Worm (Caenorhabditis elegans) whole organism, early embryonic: ENCODE results near the gene F13A7.11.

Experiments used
- B0310.2 ChIP-seq: sonication (generic microtip); optimal IDR thresholded peaks from 2 replicates; lab custom pipeline; 2016; ENCODE audit warnings: mild to moderate bottlenecking, missing genetic modification characterization, missing compliant biosample characterization
- F13C5.2 ChIP-seq: sonication (generic microtip); optimal IDR thresholded peaks from 2 replicates; lab custom pipeline; 2017; ENCODE audit warnings: mild to moderate bottlenecking, missing genetic modification characterization, inconsistent platforms, missing compliant biosample characterization
- aly-1 ChIP-seq: sonication (generic microtip); optimal IDR thresholded peaks from 2 replicates; lab custom pipeline; 2016; ENCODE audit warnings: missing genetic modification characterization, missing compliant biosample characterization
- ama-1 ChIP-seq: fragments of 150-350 bp; optimal IDR thresholded peaks from 2 replicates; lab custom pipeline; 2014
- ceh-36 ChIP-seq: sonication (generic microtip); optimal IDR thresholded peaks from 2 replicates; lab custom pipeline; 2016; ENCODE audit warnings: missing genetic modification characterization, inconsistent platforms, missing compliant biosample characterization
- ets-7 ChIP-seq: sonication (generic microtip); optimal IDR thresholded peaks from 2 replicates; lab custom pipeline; 2016; ENCODE audit warnings: missing genotype, missing genetic modification characterization, missing compliant biosample characterization
- flt-1 ChIP-seq: fragments of 200-800 bp; sonication (Bioruptor generic); IDR thresholded peaks from 2 replicates; pipeline ENCODE4 v1.3.6; 2022; ENCODE audit warnings: missing genetic modification characterization, missing compliant biosample characterization
- hmg-4 ChIP-seq: fragments of 200-800 bp; sonication (Bioruptor generic); optimal IDR thresholded peaks from 2 replicates; lab custom pipeline; 2018; ENCODE audit warnings: mild to moderate bottlenecking, missing genetic modification characterization, missing compliant biosample characterization
- hnd-1 ChIP-seq: sonication (generic microtip); optimal IDR thresholded peaks from 2 replicates; lab custom pipeline; 2016; ENCODE audit warnings: missing genetic modification characterization, missing compliant biosample characterization
- pes-1 ChIP-seq: fragments of 200-800 bp; sonication (Bioruptor generic); IDR thresholded peaks from 2 replicates; pipeline ENCODE4 v1.3.6; 2022; ENCODE audit warnings: missing genetic modification reagents, missing genetic modification characterization, missing compliant biosample characterization
- sea-1 ChIP-seq: fragments of 200-800 bp; sonication (Bioruptor generic); conservative IDR thresholded peaks from 2 replicates; pipeline ENCODE4 v1.3.6; 2022; ENCODE audit warnings: missing genetic modification characterization, missing compliant biosample characterization
- tbx-11 ChIP-seq: fragments of 200-800 bp; sonication (Bioruptor generic); IDR thresholded peaks from 2 replicates; pipeline ENCODE4 v1.3.6; 2022; ENCODE audit warnings: missing genetic modification characterization, missing compliant biosample characterization
- tbx-37 ChIP-seq: fragments of 200-800 bp; sonication (Bioruptor generic); conservative IDR thresholded peaks from 2 replicates; pipeline ENCODE4 v1.3.6; 2022; ENCODE audit warnings: missing genetic modification reagents, missing genetic modification characterization, missing compliant biosample characterization
- tra-4 ChIP-seq: sonication (generic microtip); optimal IDR thresholded peaks from 2 replicates; lab custom pipeline; 2017; ENCODE audit warnings: missing genetic modification characterization, missing compliant biosample characterization

DNA sequence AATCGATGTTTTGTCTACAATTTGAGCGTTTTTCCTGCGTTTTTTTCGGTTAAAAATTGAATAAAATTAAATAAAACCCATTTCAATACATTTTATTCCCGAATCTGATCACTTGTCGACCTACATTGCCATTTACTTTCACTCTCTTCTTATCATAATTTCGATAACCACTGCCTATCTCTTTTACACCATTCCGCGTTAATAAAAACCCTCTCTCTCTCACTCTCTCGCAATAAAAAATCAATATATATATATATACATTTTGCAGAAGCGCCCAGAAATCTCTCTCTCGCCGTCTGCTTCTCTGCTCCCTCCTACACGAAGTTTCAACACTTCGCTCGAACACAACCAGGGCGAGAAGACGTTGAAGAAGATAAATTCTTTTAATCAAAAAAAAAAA, 37.9 kb downstream of the F13A7.11 start, which contains the start of gene pptr-1:
- TF ChIP-seq ama-1 (lab: Kevin White, UChicago), result no peak
- no peak for TF ChIP-seq pes-1 (GFP tag; lab: Robert Waterston, UW)
- no peak for TF ChIP-seq tra-4
- no peak for TF ChIP-seq aly-1 (tag; lab: Kevin White, UChicago)
- no peak for TF ChIP-seq F13C5.2
- no peak for TF ChIP-seq flt-1 (GFP tag; lab: Robert Waterston, UW)
- TF ChIP-seq hmg-4 (GFP tag; lab: Kevin White, UChicago), result no peak
- no peak for TF ChIP-seq tbx-11 (GFP tag; lab: Robert Waterston, UW)
- no peak for TF ChIP-seq hnd-1 (tag; lab: Kevin White, UChicago)
- no peak for TF ChIP-seq ets-7 (tag; lab: Kevin White, UChicago)
- TF ChIP-seq tbx-37 (GFP tag; lab: Robert Waterston, UW), result no peak
- TF ChIP-seq B0310.2 (tag; lab: Kevin White, UChicago), result no peak
- no peak for TF ChIP-seq sea-1 (GFP tag; lab: Robert Waterston, UW)
- no peak for TF ChIP-seq ceh-36 (tag; lab: Kevin White, UChicago)
